Fruit fly (Drosophila melanogaster) whole organism, wandering third instar larva: ENCODE data around the gene CG44174.

Experiments
- Abd-B ChIP-seq: fragments of >200 bp; optimal IDR thresholded peaks from 2 replicates; lab custom pipeline; 2017; ENCODE audit warnings: missing biosample characterization, missing genetic modification characterization
- CG32264 ChIP-seq: fragments of 200-800 bp; sonication (Bioruptor generic); optimal IDR thresholded peaks from 2 replicates; lab custom pipeline; 2016; ENCODE audit warnings: missing biosample characterization, missing genetic modification characterization
- CG9705 ChIP-seq: fragments of 200-800 bp; sonication (Bioruptor generic); optimal IDR thresholded peaks from 2 replicates; lab custom pipeline; 2018; ENCODE audit warnings: missing biosample characterization, mild to moderate bottlenecking, missing genetic modification characterization
- CrebA ChIP-seq: fragments of 200-800 bp; sonication (Bioruptor generic); optimal IDR thresholded peaks from 2 replicates; lab custom pipeline; 2016; ENCODE audit warnings: missing biosample characterization, mild to moderate bottlenecking, missing genetic modification characterization, borderline replicate concordance
- Dfd ChIP-seq: fragments of >200 bp; optimal IDR thresholded peaks from 2 replicates; lab custom pipeline; 2017; ENCODE audit warnings: missing biosample characterization, missing genetic modification characterization
- Dif ChIP-seq: fragments of 200-275, 200-300 bp; sonication (Bioruptor generic); optimal IDR thresholded peaks from 2 replicates; lab custom pipeline; 2018; ENCODE audit warnings: missing biosample characterization, missing genetic modification characterization; ENCODE audit not compliant: partially characterized antibody
- GATAd ChIP-seq: sonication (Bioruptor generic); optimal IDR thresholded peaks from 2 replicates; lab custom pipeline; 2016; ENCODE audit warnings: missing biosample characterization, missing genetic modification characterization
- HLH106 ChIP-seq: fragments of 200-800 bp; optimal IDR thresholded peaks from 3 replicates; lab custom pipeline; 2019; ENCODE audit warnings: missing biosample characterization, mild to moderate bottlenecking, missing genetic modification characterization, moderate library complexity
- Hnf4 ChIP-seq: fragments of 200-800 bp; sonication (Bioruptor generic); optimal IDR thresholded peaks from 2 replicates; lab custom pipeline; 2016; ENCODE audit warnings: missing biosample characterization, mild to moderate bottlenecking, missing genetic modification characterization
- Hr78 ChIP-seq: fragments of >200 bp; optimal IDR thresholded peaks from 2 replicates; lab custom pipeline; 2017; ENCODE audit warnings: missing biosample characterization, missing genetic modification characterization
- Hr83 ChIP-seq: fragments of 200-300 bp; sonication (Bioruptor generic); optimal IDR thresholded peaks from 2 replicates; lab custom pipeline; 2016; ENCODE audit warnings: missing biosample characterization, mild to moderate bottlenecking, missing genetic modification characterization, moderate library complexity; ENCODE audit not compliant: poor library complexity, severe bottlenecking
- Jra ChIP-seq: sonication (Bioruptor generic); optimal IDR thresholded peaks from 2 replicates; lab custom pipeline; 2016; ENCODE audit warnings: missing biosample characterization, missing genetic modification characterization
- Mio ChIP-seq: sonication (Bioruptor generic); optimal IDR thresholded peaks from 2 replicates; lab custom pipeline; 2016; ENCODE audit warnings: missing biosample characterization, missing genetic modification characterization
- Myc ChIP-seq: fragments of >200 bp; optimal IDR thresholded peaks from 2 replicates; lab custom pipeline; 2017
- N ChIP-seq: fragments of >200 bp; optimal IDR thresholded peaks from 2 replicates; lab custom pipeline; 2018; ENCODE audit warnings: missing biosample characterization, missing external identifiers, missing genetic modification characterization
- OdsH ChIP-seq: fragments of 200-800 bp; sonication (Bioruptor generic); optimal IDR thresholded peaks from 2 replicates; lab custom pipeline; 2016; ENCODE audit warnings: missing biosample characterization, mild to moderate bottlenecking, missing genetic modification characterization
- Rel ChIP-seq, 2 experiments: fragments of 200-800 bp; sonication (Bioruptor generic) in 1 of 2; optimal IDR thresholded peaks; 2 replicates in 1 of 2; 3 replicates in 1 of 2; lab custom pipeline; 2016 to 2019; ENCODE audit warnings: mild to moderate bottlenecking in 2 of 2, missing biosample characterization in 2 of 2, missing genetic modification characterization in 2 of 2, moderate library complexity in 1 of 2
- Sp1 ChIP-seq: fragments of 200-800 bp; sonication (Bioruptor generic); optimal IDR thresholded peaks from 3 replicates; lab custom pipeline; 2019; ENCODE audit warnings: missing biosample characterization, mild to moderate bottlenecking, missing genetic modification characterization, moderate library complexity
- Vsx2 ChIP-seq: fragments of 200-300, 225-300 bp; sonication (Bioruptor generic); optimal IDR thresholded peaks from 2 replicates; lab custom pipeline; 2018; ENCODE audit warnings: missing biosample characterization, missing genetic modification characterization; ENCODE audit not compliant: partially characterized antibody
- br ChIP-seq: fragments of 200-800 bp; sonication (Bioruptor generic); optimal IDR thresholded peaks from 2 replicates; lab custom pipeline; 2016; ENCODE audit warnings: missing biosample characterization, missing genetic modification characterization
- brk ChIP-seq: fragments of 200-800 bp; sonication (Bioruptor generic); optimal IDR thresholded peaks from 2 replicates; lab custom pipeline; 2016; ENCODE audit warnings: missing biosample characterization, mild to moderate bottlenecking, missing genetic modification characterization
- dl ChIP-seq, 2 experiments: fragments of 175-275, 200-275 bp in 1 of 2; fragments of 200-275 bp in 1 of 2; sonication (Bioruptor generic); optimal IDR thresholded peaks; lab custom pipeline; 2018; ENCODE audit warnings: mild to moderate bottlenecking in 2 of 2, missing biosample characterization in 2 of 2, missing genetic modification characterization in 2 of 2, moderate library complexity in 2 of 2; ENCODE audit not compliant: partially characterized antibody in 2 of 2, insufficient read depth in 1 of 2
- dmrt93B ChIP-seq: fragments of 200-800 bp; sonication (Bioruptor generic); optimal IDR thresholded peaks from 2 replicates; lab custom pipeline; 2018; ENCODE audit warnings: missing biosample characterization, mild to moderate bottlenecking, missing genetic modification characterization
- dsf ChIP-seq: sonication (Bioruptor generic); optimal IDR thresholded peaks from 2 replicates; lab custom pipeline; 2016; ENCODE audit warnings: missing biosample characterization, missing genetic modification characterization, borderline replicate concordance
- ey ChIP-seq: fragments of 200-800 bp; sonication (Bioruptor generic); optimal IDR thresholded peaks from 2 replicates; lab custom pipeline; 2016; ENCODE audit warnings: missing biosample characterization, missing genetic modification characterization
- foxo ChIP-seq, 2 experiments: fragments of 200-800 bp; sonication (Bioruptor generic); optimal IDR thresholded peaks; 2 replicates in 1 of 2; 3 replicates in 1 of 2; lab custom pipeline; 2016 to 2017; ENCODE audit warnings: missing biosample characterization in 2 of 2, missing genetic modification characterization in 2 of 2
- fru ChIP-seq: fragments of 200-800 bp; sonication (Bioruptor generic); optimal IDR thresholded peaks from 3 replicates; lab custom pipeline; 2016; ENCODE audit warnings: missing biosample characterization, mild to moderate bottlenecking, missing genetic modification characterization
- h ChIP-seq: fragments of 200-800 bp; sonication (Bioruptor generic); optimal IDR thresholded peaks from 3 replicates; lab custom pipeline; 2016; ENCODE audit warnings: missing biosample characterization, mild to moderate bottlenecking, missing genetic modification characterization
- jim ChIP-seq: fragments of 175-275, 200-325 bp; sonication (Bioruptor generic); optimal IDR thresholded peaks from 2 replicates; lab custom pipeline; 2016; ENCODE audit warnings: missing biosample characterization, mild to moderate bottlenecking, missing genetic modification characterization
- lola ChIP-seq: fragments of >200 bp; optimal IDR thresholded peaks from 2 replicates; lab custom pipeline; 2017; ENCODE audit warnings: missing biosample characterization, missing genetic modification characterization
- pan ChIP-seq: fragments of >200 bp; optimal IDR thresholded peaks from 2 replicates; lab custom pipeline; 2017
- psq ChIP-seq: fragments of 200-800 bp; sonication (Bioruptor generic); optimal IDR thresholded peaks from 3 replicates; lab custom pipeline; 2017; ENCODE audit warnings: missing biosample characterization, mild to moderate bottlenecking, missing genetic modification characterization, moderate library complexity
- rgr ChIP-seq: fragments of 200-800 bp; sonication (Bioruptor generic); optimal IDR thresholded peaks from 3 replicates; lab custom pipeline; 2016; ENCODE audit warnings: missing biosample characterization, mild to moderate bottlenecking, missing genetic modification characterization
- sage ChIP-seq: fragments of 200-800 bp; sonication (Bioruptor generic); optimal IDR thresholded peaks from 2 replicates; lab custom pipeline; 2016; ENCODE audit warnings: missing biosample characterization, mild to moderate bottlenecking, missing genetic modification characterization
- sv ChIP-seq: fragments of 200-800 bp; sonication (Bioruptor generic); optimal IDR thresholded peaks from 3 replicates; lab custom pipeline; 2016; ENCODE audit warnings: missing biosample characterization, missing genetic modification characterization
- tai ChIP-seq: sonication (Bioruptor generic); optimal IDR thresholded peaks from 2 replicates; lab custom pipeline; 2016; ENCODE audit warnings: missing biosample characterization, missing genetic modification characterization
- usp ChIP-seq: fragments of >200 bp; optimal IDR thresholded peaks from 2 replicates; lab custom pipeline; 2017; ENCODE audit warnings: missing biosample characterization, missing genetic modification characterization
- woc ChIP-seq: sonication (Bioruptor generic); optimal IDR thresholded peaks from 2 replicates; lab custom pipeline; 2016; ENCODE audit warnings: missing biosample characterization, mild to moderate bottlenecking, missing genetic modification characterization

CG44174 gene

DNA sequence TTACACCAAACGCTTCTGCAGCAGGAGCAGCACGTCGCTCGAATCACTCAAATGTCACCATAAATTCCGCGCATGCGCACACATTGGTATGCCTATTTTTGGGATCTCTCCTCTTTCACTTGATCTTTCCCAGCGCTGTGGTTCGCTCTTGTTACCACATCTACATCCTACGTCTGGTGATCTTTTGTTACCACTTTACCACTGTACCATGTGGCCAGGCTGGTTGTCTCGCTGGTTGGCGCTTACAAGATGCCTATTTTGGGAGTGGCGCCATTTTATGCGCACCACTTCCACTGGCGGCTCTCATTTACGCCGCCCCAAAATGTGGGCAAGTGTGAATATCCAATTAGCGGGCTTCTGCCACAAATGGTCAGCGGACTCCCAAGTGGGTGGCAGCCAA, 9.8 kb downstream of the CG44174 start:
- no peak for TF ChIP-seq fru
- TF ChIP-seq rgr (GFP tag; lab: Kevin White, UChicago), result no peak
- no peak for TF ChIP-seq CG32264 (GFP tag; lab: Kevin White, UChicago)
- no peak for TF ChIP-seq h (GFP tag; lab: Kevin White, UChicago)
- TF ChIP-seq Dif (GFP tag; lab: Kevin White, UChicago), result no peak

DNA sequence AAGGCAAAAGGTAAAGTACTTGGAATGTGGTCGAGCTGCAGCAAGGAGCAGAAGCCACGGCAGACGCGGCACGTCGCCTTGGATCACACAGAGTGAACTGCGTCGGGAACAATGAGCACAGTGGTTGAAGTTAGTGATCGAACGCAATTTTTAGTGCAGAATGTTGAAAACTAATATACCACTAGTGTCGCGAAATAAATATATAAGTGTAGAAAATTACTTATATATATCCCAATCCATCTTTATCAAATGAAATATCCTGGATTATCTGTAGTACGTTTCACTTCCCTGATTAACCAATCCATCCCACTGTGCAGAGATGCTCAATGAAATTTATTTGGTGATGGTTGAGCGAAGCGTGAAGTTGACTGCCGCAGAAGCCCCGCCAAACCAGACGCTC, 11.0 kb downstream of the CG44174 start:
- TF ChIP-seq Sp1 (GFP tag; lab: Kevin White, UChicago) (peak; percentile 89), br (GFP tag; lab: Kevin White, UChicago) (peak; percentile 93), Hr83 (GFP tag; lab: Kevin White, UChicago) (no peak), tai (GFP tag; lab: Kevin White, UChicago) (peak; percentile 65), brk (peak; percentile 87), fru (peak; percentile 95), N (GFP tag; lab: Kevin White, UChicago) (no peak), woc (peak; percentile 75), Vsx2 (no peak), Rel (GFP tag; optimal IDR thresholded peaks at IDR 0.05; lab: Kevin White, UChicago) (peak; percentile 8), Rel (tag; optimal IDR thresholded peaks at IDR 0.05; lab: Kevin White, UChicago) (peak; percentile 36), h (GFP tag; lab: Kevin White, UChicago) (peak; percentile 94), CG32264 (GFP tag; lab: Kevin White, UChicago) (no peak), Myc (lab: Kevin White, UChicago) (no peak), Abd-B (no peak), sage (GFP tag; lab: Kevin White, UChicago) (peak; percentile 86), Dfd (GFP tag; lab: Kevin White, UChicago) (no peak), usp (GFP tag; lab: Kevin White, UChicago) (no peak), pan (lab: Kevin White, UChicago) (no peak), dsf (peak; percentile 49), dmrt93B (GFP tag; lab: Kevin White, UChicago) (peak; percentile 73), HLH106 (tag; lab: Kevin White, UChicago) (peak; percentile 89), CG9705 (GFP tag; lab: Kevin White, UChicago) (peak; percentile 72), ey (GFP tag; lab: Kevin White, UChicago) (peak; percentile 91), CrebA (GFP tag; lab: Kevin White, UChicago) (peak; percentile 76), Hr78 (GFP tag; lab: Kevin White, UChicago) (no peak), Mio (GFP tag; lab: Kevin White, UChicago) (no peak), foxo (GFP tag; optimal IDR thresholded peaks at IDR 0.05; lab: Kevin White, UChicago) (peak; percentile 31 to 93), rgr (GFP tag; lab: Kevin White, UChicago) (peak; percentile 93), dl (GFP tag; optimal IDR thresholded peaks at IDR 0.05; lab: Kevin White, UChicago; ENCODE audit: insufficient read depth in 1 of 2, partially characterized antibody in 2 of 2) (no peak), OdsH (GFP tag; lab: Kevin White, UChicago) (peak; percentile 94), jim (GFP tag; lab: Kevin White, UChicago) (no peak), Jra (GFP tag; lab: Kevin White, UChicago) (peak; percentile 54), Hnf4 (GFP tag; lab: Kevin White, UChicago) (peak; percentile 76), lola (GFP tag; lab: Kevin White, UChicago) (no peak), Dif (GFP tag; lab: Kevin White, UChicago) (no peak), sv (no peak), psq (GFP tag; lab: Kevin White, UChicago) (peak; percentile 86), GATAd (GFP tag; lab: Kevin White, UChicago) (peak; percentile 20)

DNA sequence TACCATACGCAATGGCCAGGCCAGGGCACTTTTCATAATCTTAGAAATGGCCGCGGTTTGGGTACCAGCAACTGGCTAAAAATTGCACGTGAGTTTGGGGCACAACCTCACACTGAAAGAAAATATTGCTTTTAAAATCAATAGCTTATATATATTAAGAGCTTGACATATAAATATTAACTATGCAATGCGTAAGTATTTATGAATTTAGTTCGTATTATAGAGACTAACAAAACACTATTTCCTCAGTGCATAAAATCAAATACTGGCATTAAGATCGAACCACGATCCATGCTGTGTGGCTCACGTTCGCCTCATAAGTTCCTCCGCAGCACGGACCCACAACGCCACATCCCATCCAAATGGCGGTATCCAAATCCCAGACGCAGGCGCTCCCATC, 14.0 kb downstream of the CG44174 start:
- no peak for TF ChIP-seq Hr78 (GFP tag; lab: Kevin White, UChicago)
- peak in 1 of 2 experiments; percentile 79 for TF ChIP-seq foxo (GFP tag; optimal IDR thresholded peaks at IDR 0.05; lab: Kevin White, UChicago)
- TF ChIP-seq psq (GFP tag; lab: Kevin White, UChicago), result peak; percentile 54
- TF ChIP-seq CG9705 (GFP tag; lab: Kevin White, UChicago), result no peak
- TF ChIP-seq usp (GFP tag; lab: Kevin White, UChicago), result no peak
- no peak for TF ChIP-seq Abd-B
- peak; percentile 67 for TF ChIP-seq Hnf4 (GFP tag; lab: Kevin White, UChicago)
- TF ChIP-seq sage (GFP tag; lab: Kevin White, UChicago), result peak; percentile 26
- no peak for TF ChIP-seq Dif (GFP tag; lab: Kevin White, UChicago)
- TF ChIP-seq Vsx2, result no peak
- peak; percentile 82 for TF ChIP-seq h (GFP tag; lab: Kevin White, UChicago)
- no peak for TF ChIP-seq dl (GFP tag; optimal IDR thresholded peaks at IDR 0.05; lab: Kevin White, UChicago; ENCODE audit: insufficient read depth in 1 of 2, partially characterized antibody in 2 of 2)
- no peak for TF ChIP-seq Dfd (GFP tag; lab: Kevin White, UChicago)
- TF ChIP-seq jim (GFP tag; lab: Kevin White, UChicago), result no peak
- no peak for TF ChIP-seq Mio (GFP tag; lab: Kevin White, UChicago)
- peak; percentile 53 for TF ChIP-seq HLH106 (tag; lab: Kevin White, UChicago)
- TF ChIP-seq Sp1 (GFP tag; lab: Kevin White, UChicago), result peak; percentile 70
- TF ChIP-seq Rel (GFP tag; optimal IDR thresholded peaks at IDR 0.05; lab: Kevin White, UChicago), result no peak
- no peak for TF ChIP-seq Rel (tag; optimal IDR thresholded peaks at IDR 0.05; lab: Kevin White, UChicago)
- TF ChIP-seq tai (GFP tag; lab: Kevin White, UChicago), result peak; percentile 1
- TF ChIP-seq sv, result no peak
- no peak for TF ChIP-seq GATAd (GFP tag; lab: Kevin White, UChicago)
- TF ChIP-seq brk, result peak; percentile 59
- no peak for TF ChIP-seq CrebA (GFP tag; lab: Kevin White, UChicago)
- peak; percentile 1 for TF ChIP-seq Jra (GFP tag; lab: Kevin White, UChicago)
- no peak for TF ChIP-seq pan (lab: Kevin White, UChicago)
- peak; percentile 64 for TF ChIP-seq woc
- peak; percentile 73 for TF ChIP-seq OdsH (GFP tag; lab: Kevin White, UChicago)
- peak; percentile 60 for TF ChIP-seq fru
- TF ChIP-seq ey (GFP tag; lab: Kevin White, UChicago), result peak; percentile 66
- peak; percentile 16 for TF ChIP-seq dsf
- no peak for TF ChIP-seq lola (GFP tag; lab: Kevin White, UChicago)
- peak; percentile 10 for TF ChIP-seq CG32264 (GFP tag; lab: Kevin White, UChicago)
- TF ChIP-seq dmrt93B (GFP tag; lab: Kevin White, UChicago), result peak; percentile 40
- TF ChIP-seq rgr (GFP tag; lab: Kevin White, UChicago), result peak; percentile 71
- TF ChIP-seq br (GFP tag; lab: Kevin White, UChicago), result peak; percentile 56
